Worm (Caenorhabditis elegans) whole organism, midembryonic: ENCODE measurements around the gene str-144.

ENCODE experiments used
- T22C8.4 ChIP-seq: fragments of 200-800 bp; sonication (Bioruptor generic); IDR thresholded peaks from 2 replicates; pipeline ENCODE4 v1.3.6; 2022; ENCODE audit warnings: missing genetic modification characterization, missing compliant biosample characterization
- cog-1 ChIP-seq: sonication (generic microtip); optimal IDR thresholded peaks from 2 replicates; lab custom pipeline; 2016; ENCODE audit warnings: missing genetic modification characterization, missing compliant biosample characterization
- flt-1 ChIP-seq: fragments of 200-800 bp; sonication (Bioruptor generic); IDR thresholded peaks from 2 replicates; pipeline ENCODE4 v1.3.6; 2022; ENCODE audit warnings: missing genetic modification characterization, missing compliant biosample characterization
- klf-2 ChIP-seq: fragments of 200-800 bp; sonication (Bioruptor generic); conservative IDR thresholded peaks from 2 replicates; pipeline ENCODE4 v1.3.6; 2022; ENCODE audit warnings: missing genetic modification reagents, missing genetic modification characterization, missing compliant biosample characterization
- med-1 ChIP-seq: sonication (generic microtip); optimal IDR thresholded peaks from 2 replicates; lab custom pipeline; 2017; ENCODE audit warnings: missing genetic modification characterization, mild to moderate bottlenecking, missing compliant biosample characterization, antibody characterized with exemption, missing genetic modification reagents; ENCODE audit not compliant: insufficient read depth
- ref-1 ChIP-seq: fragments of 200-800 bp; sonication (Bioruptor generic); conservative IDR thresholded peaks from 2 replicates; pipeline ENCODE4 v1.3.6; 2022; ENCODE audit warnings: missing genetic modification reagents, missing genetic modification characterization, missing compliant biosample characterization
- tab-1 ChIP-seq: fragments of 200-800 bp; sonication (Bioruptor generic); IDR thresholded peaks from 2 replicates; pipeline ENCODE4 v1.3.6; 2022; ENCODE audit warnings: missing genetic modification characterization, missing compliant biosample characterization
- ztf-23 ChIP-seq: fragments of 200-800 bp; sonication (Bioruptor generic); IDR thresholded peaks from 2 replicates; pipeline ENCODE4 v1.3.6; 2022; ENCODE audit warnings: missing genetic modification reagents, missing genetic modification characterization, missing compliant biosample characterization
- ztf-29 ChIP-seq: fragments of 200-800 bp; sonication (Bioruptor generic); IDR thresholded peaks from 2 replicates; pipeline ENCODE4 v1.3.6; 2022; ENCODE audit warnings: missing genetic modification reagents, missing genetic modification characterization, missing compliant biosample characterization

Gene str-144

DNA sequence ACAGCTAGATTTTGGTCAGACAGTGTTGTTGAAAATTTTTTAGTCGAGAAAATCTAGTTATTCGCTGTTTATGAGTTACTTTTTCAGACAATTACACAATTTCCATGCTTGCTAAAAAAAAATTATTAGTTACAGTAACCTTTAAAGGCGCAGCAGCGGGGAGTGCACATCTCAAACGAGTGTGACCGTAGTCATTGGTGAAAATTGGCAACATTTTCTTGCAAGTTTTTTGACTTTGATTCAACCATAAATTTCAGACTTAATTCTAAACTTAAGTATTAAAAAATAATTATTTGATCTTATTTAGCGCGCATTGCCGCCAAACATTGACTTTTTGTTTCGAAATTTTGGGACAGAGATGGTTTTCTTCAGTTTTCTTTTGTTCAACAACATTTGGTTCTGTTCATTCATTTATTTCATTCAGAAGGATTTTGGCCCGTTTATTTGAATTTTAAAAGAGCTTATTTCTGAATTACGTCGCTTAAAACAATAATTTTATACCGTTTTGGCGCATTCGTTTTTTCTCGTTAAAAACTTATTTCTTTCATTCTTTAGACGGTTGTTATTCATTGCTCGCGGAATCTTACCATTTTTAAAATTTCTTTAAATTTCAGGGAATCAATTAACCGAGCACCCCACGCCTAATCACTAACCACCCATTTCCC, 43.0 kb downstream of the str-144 start, which contains the start of gene oma-2:
oma-2 (plus strand) TSS at position 615 of the 665 bp plus-strand sequence.
- TF ChIP-seq klf-2 (GFP tag; lab: Robert Waterston, UW) (no peak), med-1 (GFP tag; lab: Kevin White, UChicago) (no peak), ref-1 (GFP tag; lab: Robert Waterston, UW) (no peak), ztf-29 (no peak), tab-1 (GFP tag; lab: Robert Waterston, UW) (no peak), ztf-23 (GFP tag; lab: Robert Waterston, UW) (no peak), T22C8.4 (GFP tag; lab: Robert Waterston, UW) (no peak), cog-1 (no peak), flt-1 (GFP tag; lab: Robert Waterston, UW) (no peak)

DNA sequence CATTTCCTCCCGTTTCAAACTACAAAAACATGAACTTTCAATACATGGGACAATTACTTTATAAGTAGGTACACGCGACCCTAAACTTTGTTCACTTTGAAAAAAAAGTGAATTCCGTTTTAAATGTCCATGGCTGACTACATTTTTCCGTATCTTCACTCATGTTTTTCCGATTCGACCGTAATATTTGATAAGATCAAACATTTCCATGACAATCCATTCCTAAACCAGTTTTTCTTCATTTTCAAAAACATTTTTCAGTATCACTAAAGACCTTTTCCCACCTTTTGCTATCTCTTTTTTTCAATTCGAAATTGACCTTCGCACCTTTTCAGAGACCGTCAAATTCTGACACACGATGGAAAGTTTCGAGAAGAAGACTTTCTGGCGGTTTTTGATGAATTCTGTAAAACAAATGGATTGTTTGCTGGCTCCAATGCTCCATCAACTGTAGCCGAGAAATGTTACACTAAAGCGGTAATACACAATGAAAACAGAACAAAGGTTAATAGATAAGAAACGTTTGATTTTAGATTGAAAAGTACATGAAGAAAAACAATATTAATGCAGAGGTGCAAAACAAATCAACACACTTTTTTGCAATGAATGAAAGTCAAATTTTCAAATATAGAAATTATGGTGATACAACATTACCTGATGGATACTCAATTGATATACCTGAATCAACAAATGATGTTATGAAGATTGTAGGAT, 44.4 kb downstream of the str-144 start:
- TF ChIP-seq T22C8.4 (GFP tag; lab: Robert Waterston, UW) = no peak
- TF ChIP-seq klf-2 (GFP tag; lab: Robert Waterston, UW) = no peak
- no peak for TF ChIP-seq cog-1

DNA sequence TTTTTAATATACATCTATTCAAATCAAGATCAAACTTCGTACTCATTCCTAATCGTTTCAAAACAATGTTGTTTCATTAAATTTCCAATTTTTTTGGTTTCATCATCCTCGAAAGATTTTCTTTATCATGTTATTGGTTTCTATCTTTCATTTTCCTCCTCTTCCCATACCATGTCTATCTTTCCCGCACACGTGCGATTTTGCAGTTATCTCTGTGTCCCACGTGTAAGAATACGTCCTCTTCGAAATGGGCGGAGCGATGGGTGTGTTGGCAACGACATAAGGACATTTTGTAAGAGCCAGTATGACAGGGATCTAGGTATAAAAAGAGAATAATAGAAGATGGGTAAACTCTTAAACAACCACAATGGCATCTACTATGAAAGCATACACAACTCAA, 45.6 kb downstream of the str-144 start, which contains the start of gene F43H9.4:
F43H9.4 (plus strand) TSS at position 366 of the 400 bp plus-strand sequence.
- TF ChIP-seq ref-1 (GFP tag; lab: Robert Waterston, UW) = no peak
- TF ChIP-seq klf-2 (GFP tag; lab: Robert Waterston, UW) = no peak
- TF ChIP-seq tab-1 (GFP tag; lab: Robert Waterston, UW) = no peak
- no peak for TF ChIP-seq ztf-29
- TF ChIP-seq ztf-23 (GFP tag; lab: Robert Waterston, UW) = no peak
- no peak for TF ChIP-seq med-1 (GFP tag; lab: Kevin White, UChicago)
- no peak for TF ChIP-seq cog-1
- no peak for TF ChIP-seq T22C8.4 (GFP tag; lab: Robert Waterston, UW)
- no peak for TF ChIP-seq flt-1 (GFP tag; lab: Robert Waterston, UW)

DNA sequence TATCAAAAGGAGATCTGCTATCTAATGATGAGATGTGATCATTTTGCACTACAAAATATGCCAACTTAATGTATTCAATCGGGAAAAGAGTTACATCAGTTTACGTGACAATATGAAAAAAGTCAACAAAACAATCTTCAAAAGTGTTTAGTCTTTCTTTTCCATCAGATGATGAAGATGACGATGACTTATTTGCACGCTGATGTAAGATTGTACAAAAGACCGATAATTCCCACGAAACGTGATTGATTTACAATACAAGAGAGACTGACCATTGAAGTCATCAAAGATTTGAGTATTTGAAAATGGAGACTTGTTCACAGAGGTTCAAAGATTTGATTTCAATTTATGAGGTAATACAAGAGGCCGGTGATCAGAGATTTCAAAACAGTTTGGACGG, 46.7 kb downstream of the str-144 start:
- TF ChIP-seq flt-1 (GFP tag; lab: Robert Waterston, UW) = no peak
- no peak for TF ChIP-seq klf-2 (GFP tag; lab: Robert Waterston, UW)
- no peak for TF ChIP-seq tab-1 (GFP tag; lab: Robert Waterston, UW)
- TF ChIP-seq ztf-23 (GFP tag; lab: Robert Waterston, UW) = no peak
- TF ChIP-seq cog-1 = no peak
- no peak for TF ChIP-seq T22C8.4 (GFP tag; lab: Robert Waterston, UW)
- no peak for TF ChIP-seq ztf-29
- no peak for TF ChIP-seq ref-1 (GFP tag; lab: Robert Waterston, UW)
- no peak for TF ChIP-seq med-1 (GFP tag; lab: Kevin White, UChicago)

DNA sequence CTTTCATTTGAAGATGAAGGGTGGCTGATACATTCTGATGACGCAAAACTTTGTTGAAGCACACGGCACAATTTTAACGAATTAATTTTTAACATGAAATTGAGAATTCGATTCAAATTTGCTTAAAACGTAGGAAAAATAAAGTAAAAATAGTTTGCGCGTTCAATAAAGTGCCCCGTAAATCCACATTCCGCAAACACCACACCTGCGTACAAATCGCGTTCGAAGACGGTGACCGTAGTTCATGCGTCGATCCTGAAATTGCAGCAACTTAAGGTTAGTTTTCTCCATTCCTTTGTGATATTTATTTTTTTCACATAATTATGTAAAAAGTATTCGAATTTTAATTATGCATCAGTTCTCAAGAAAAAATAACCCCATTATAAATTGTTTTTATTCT, 47.2 kb downstream of the str-144 start, which contains the start of gene F43H9.3:
F43H9.3 (minus strand) TSS at position 189 of the 400 bp plus-strand sequence.
- TF ChIP-seq ztf-23 (GFP tag; lab: Robert Waterston, UW) = no peak
- no peak for TF ChIP-seq flt-1 (GFP tag; lab: Robert Waterston, UW)
- no peak for TF ChIP-seq cog-1
- no peak for TF ChIP-seq ztf-29

DNA sequence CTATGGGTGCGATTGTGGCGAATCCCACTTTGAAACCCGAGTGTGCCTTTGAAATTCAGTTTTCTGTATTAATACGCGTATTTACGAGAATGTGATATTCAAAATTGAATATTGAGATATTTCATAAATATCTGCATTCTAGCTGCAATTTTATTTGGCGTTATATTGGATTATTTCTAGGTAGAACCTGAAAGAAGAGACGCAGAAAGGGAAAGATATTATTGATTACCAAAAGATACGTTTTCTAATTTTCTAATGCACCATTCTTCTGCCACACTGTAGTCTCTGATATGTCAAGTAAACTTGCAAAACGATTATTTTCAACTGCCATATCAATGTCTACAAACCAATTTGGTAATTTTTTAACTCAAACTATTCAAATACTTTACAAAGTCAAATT, 49.9 kb downstream of the str-144 start, which contains the start of gene ech-3:
ech-3 (plus strand) TSS at position 178 of the 400 bp plus-strand sequence.
- TF ChIP-seq med-1 (GFP tag; lab: Kevin White, UChicago) (no peak), ztf-29 (no peak), flt-1 (GFP tag; lab: Robert Waterston, UW) (no peak), ztf-23 (GFP tag; lab: Robert Waterston, UW) (no peak), ref-1 (GFP tag; lab: Robert Waterston, UW) (no peak), tab-1 (GFP tag; lab: Robert Waterston, UW) (no peak), T22C8.4 (GFP tag; lab: Robert Waterston, UW) (no peak), cog-1 (no peak), klf-2 (GFP tag; lab: Robert Waterston, UW) (no peak)
